Fruit fly (Drosophila melanogaster): ENCODE results near the gene Spec2.

DNA sequence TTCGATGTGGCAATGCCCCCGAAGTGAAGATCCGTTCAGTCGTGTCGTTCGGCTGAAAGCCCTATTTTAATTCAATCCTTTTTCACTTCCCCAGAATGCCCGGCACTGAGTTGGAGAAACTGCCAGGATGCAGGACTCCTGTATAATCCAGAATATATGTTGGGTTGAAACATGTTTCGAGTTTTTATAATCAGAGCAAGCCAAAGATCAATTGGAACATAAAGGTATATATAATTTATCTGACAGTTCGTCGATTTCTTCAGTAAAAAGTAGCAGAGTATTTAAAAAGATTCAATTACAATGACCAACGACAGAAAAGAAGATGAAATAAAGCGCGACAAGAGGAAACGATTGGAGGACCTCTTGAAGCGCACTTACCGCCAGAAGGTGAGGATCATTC is 3.6 kb upstream of the Spec2 start, which contains the start of gene CG31551:
- TF ChIP-seq Mnt (GFP tag; optimal IDR thresholded peaks at IDR 0.05) (no peak), CG14711 (tag; optimal IDR thresholded peaks at IDR 0.05) (no peak), pad (GFP tag; optimal IDR thresholded peaks at IDR 0.05) (no peak), Crg-1 (GFP tag; optimal IDR thresholded peaks at IDR 0.05) (no peak), CG1620 (GFP tag; optimal IDR thresholded peaks at IDR 0.05) (no peak), CG7045 (GFP tag; optimal IDR thresholded peaks at IDR 0.05) (no peak), toe (GFP tag; optimal IDR thresholded peaks at IDR 0.05) (no peak), Hr96 (GFP tag; optimal IDR thresholded peaks at IDR 0.05) (no peak)

All from whole organism, adult.